Fruit fly (Drosophila melanogaster): ENCODE measurements around the gene Rab11.

Gene Rab11

dm6 chr3R:21111046-21111480 lies at the start of gene Rab11:
Gene Rab11 (plus strand): TSS chr3R:21111408.
- TF ChIP-seq Snoo (tag; optimal IDR thresholded peaks at IDR 0.05) (no peak), CG34367 (tag; optimal IDR thresholded peaks at IDR 0.05) (peak; percentile 12), CG8159 (tag; optimal IDR thresholded peaks at IDR 0.05) (peak; percentile 39), CG15710 (tag; optimal IDR thresholded peaks at IDR 0.05) (peak; percentile 43)

dm6 chr3R:21063433-21063832 lies 47.8 kb upstream of the Rab11 start:
- TF ChIP-seq CG10348 (GFP tag; IDR thresholded peaks at IDR 0.05) (no peak), EcR (GFP tag; optimal IDR thresholded peaks at IDR 0.05) (no peak), CG8159 (tag; optimal IDR thresholded peaks at IDR 0.05) (no peak), CG13204 (GFP tag; optimal IDR thresholded peaks at IDR 0.05) (no peak), CG15710 (tag; optimal IDR thresholded peaks at IDR 0.05) (no peak), D1 (tag; optimal IDR thresholded peaks at IDR 0.05) (no peak), Pif1A (GFP tag; optimal IDR thresholded peaks at IDR 0.05) (no peak), CG12605 (GFP tag; IDR thresholded peaks at IDR 0.05) (no peak), CG4496 (GFP tag; IDR thresholded peaks at IDR 0.05) (no peak), Ets98B (GFP tag; IDR thresholded peaks at IDR 0.05) (no peak), CG32121 (GFP tag; IDR thresholded peaks at IDR 0.05) (no peak)

dm6 chr3R:21064000-21064924 lies 46.9 kb upstream of the Rab11 start, which contains the start of gene Cortactin:
Gene Cortactin (minus strand): TSS chr3R:21064471.
- TF ChIP-seq CG10348 (GFP tag; IDR thresholded peaks at IDR 0.05) (no peak), CG14655 (GFP tag; optimal IDR thresholded peaks at IDR 0.05) (no peak), EcR (GFP tag; optimal IDR thresholded peaks at IDR 0.05) (peak; percentile 41), CG9948 (tag; optimal IDR thresholded peaks at IDR 0.05) (no peak), D1 (tag; optimal IDR thresholded peaks at IDR 0.05) (no peak), Ets98B (GFP tag; IDR thresholded peaks at IDR 0.05) (no peak)

- no peak for TF ChIP-seq rn (GFP tag; IDR thresholded peaks at IDR 0.05)
- peak; percentile 3 for TF ChIP-seq EcR (GFP tag; optimal IDR thresholded peaks at IDR 0.05)
- TF ChIP-seq Pif1A (GFP tag; optimal IDR thresholded peaks at IDR 0.05), result peak; percentile 32
- TF ChIP-seq Snoo (tag; optimal IDR thresholded peaks at IDR 0.05), result peak; percentile 12
- TF ChIP-seq CG15710 (tag; optimal IDR thresholded peaks at IDR 0.05), result peak; percentile 3
- peak; percentile 4 for TF ChIP-seq CG17806 (tag; optimal IDR thresholded peaks at IDR 0.05)
- peak; percentile 51; the same call in 1 of the 2 replicates for TF ChIP-seq CG32121 (GFP tag; IDR thresholded peaks at IDR 0.05)
- TF ChIP-seq CG14655 (GFP tag; optimal IDR thresholded peaks at IDR 0.05), result no peak
- TF ChIP-seq gl (tag; optimal IDR thresholded peaks at IDR 0.05), result no peak
- peak; percentile 51; the same call in 1 of the 2 replicates for TF ChIP-seq CG12605 (GFP tag; IDR thresholded peaks at IDR 0.05)
- TF ChIP-seq CG4496 (GFP tag; IDR thresholded peaks at IDR 0.05), result peak; percentile 56; the same call in 1 of the 3 replicates
- peak; percentile 47 for TF ChIP-seq Ets98B (GFP tag; IDR thresholded peaks at IDR 0.05)
- TF ChIP-seq Pif1B (GFP tag; optimal IDR thresholded peaks at IDR 0.05), result peak; percentile 25
These were observed 46.1 kb upstream of the Rab11 start, which contains the start of gene AnxB9 for dm6 chr3R:21065010-21065695. Gene AnxB9 (plus strand): TSS chr3R:21065241.

- TF ChIP-seq CG17806 (tag; optimal IDR thresholded peaks at IDR 0.05) (no peak), CG13204 (GFP tag; optimal IDR thresholded peaks at IDR 0.05) (no peak), D1 (tag; optimal IDR thresholded peaks at IDR 0.05) (no peak), CG4496 (GFP tag; IDR thresholded peaks at IDR 0.05) (peak; percentile 46; the same call in 2 of the 3 replicates), CG14655 (GFP tag; optimal IDR thresholded peaks at IDR 0.05) (no peak), CG32121 (GFP tag; IDR thresholded peaks at IDR 0.05) (peak; percentile 48)
These were observed 45.5 kb upstream of the Rab11 start for dm6 chr3R:21065696-21066080.

dm6 chr3R:21066469-21067284 lies 44.5 kb upstream of the Rab11 start:
- TF ChIP-seq CG4496 (GFP tag; IDR thresholded peaks at IDR 0.05), result peak; percentile 62; the same call in 2 of the 3 replicates
- no peak for TF ChIP-seq CG8301 (tag; optimal IDR thresholded peaks at IDR 0.05)
- TF ChIP-seq CG12605 (GFP tag; IDR thresholded peaks at IDR 0.05), result 0 out of 2 replicates have a peak, but pooled peaks have one; percentile 13

Measured in whole organism, pupa.